Worm (Caenorhabditis elegans) whole organism, L1 larva: ENCODE results near the gene Y44A6D.5.

Experiments
- C04F5.9 ChIP-seq: sonication (generic microtip); optimal IDR thresholded peaks from 2 replicates; lab custom pipeline; 2016; ENCODE audit warnings: missing genetic modification characterization, missing compliant biosample characterization
- C16A3.4 ChIP-seq: fragments of 150-350 bp; optimal IDR thresholded peaks from 2 replicates; lab custom pipeline; 2014; ENCODE audit warnings: missing biosample characterization, missing genetic modification characterization
- C34B4.2 ChIP-seq: sonication (generic microtip); optimal IDR thresholded peaks from 2 replicates; lab custom pipeline; 2017; ENCODE audit warnings: mild to moderate bottlenecking, missing genetic modification characterization, missing compliant biosample characterization
- F16B12.6 ChIP-seq: fragments of 150-350 bp; optimal IDR thresholded peaks from 2 replicates; lab custom pipeline; 2014; ENCODE audit warnings: missing biosample characterization, missing genetic modification characterization
- aha-1 ChIP-seq: fragments of 150-350 bp; optimal IDR thresholded peaks from 2 replicates; lab custom pipeline; 2014; ENCODE audit warnings: missing biosample characterization, missing genetic modification characterization
- alr-1 ChIP-seq: fragments of 200-800 bp; sonication (Bioruptor generic); optimal IDR thresholded peaks from 2 replicates; lab custom pipeline; 2018; ENCODE audit warnings: borderline replicate concordance, mild to moderate bottlenecking, missing genetic modification characterization, missing compliant biosample characterization
- aly-2 ChIP-seq: fragments of 150-350 bp; optimal IDR thresholded peaks from 2 replicates; lab custom pipeline; 2014; ENCODE audit warnings: missing biosample characterization, missing genetic modification characterization
- ama-1 ChIP-seq: fragments of 150-350 bp; optimal IDR thresholded peaks from 2 replicates; lab custom pipeline; 2014
- blmp-1 ChIP-seq: fragments of 150-350 bp; optimal IDR thresholded peaks from 2 replicates; lab custom pipeline; 2014; ENCODE audit warnings: missing biosample characterization, missing genetic modification characterization
- ceh-8 ChIP-seq: fragments of 200-800 bp; sonication (Bioruptor generic); optimal IDR thresholded peaks from 2 replicates; lab custom pipeline; 2018; ENCODE audit warnings: mild to moderate bottlenecking, missing genetic modification characterization, moderate library complexity, missing compliant biosample characterization
- ceh-82 ChIP-seq, 3 experiments: fragments of 150-350 bp in 1 of 3; sonication (generic microtip) in 2 of 3; optimal IDR thresholded peaks; 2 replicates each; lab custom pipeline; 2014 to 2017; ENCODE audit warnings: missing biosample characterization in 3 of 3, missing genetic modification characterization in 3 of 3
- ces-1 ChIP-seq: fragments of 150-350 bp; optimal IDR thresholded peaks from 2 replicates; lab custom pipeline; 2014; ENCODE audit warnings: missing biosample characterization, missing genetic modification reagents, missing genetic modification characterization
- dpl-1 ChIP-seq, 3 experiments: fragments of 150-350 bp in 2 of 3; sonication (generic microtip) in 1 of 3; optimal IDR thresholded peaks; 2 replicates each; lab custom pipeline; 2014 to 2017; ENCODE audit warnings: missing biosample characterization in 3 of 3, missing genetic modification characterization in 3 of 3, missing genetic modification reagents in 3 of 3
- dsc-1 ChIP-seq: sonication (generic microtip); optimal IDR thresholded peaks from 2 replicates; lab custom pipeline; 2016; ENCODE audit warnings: mild to moderate bottlenecking, missing genetic modification characterization, missing compliant biosample characterization
- efl-1 ChIP-seq, 4 experiments: fragments of 150-350 bp; optimal IDR thresholded peaks in 3 of 4; peaks in 1 of 4; 1 replicate in 1 of 4; 2 replicates in 3 of 4; lab custom pipeline; 2014; ENCODE audit warnings: missing biosample characterization in 2 of 4, missing genetic modification characterization in 2 of 4, missing genetic modification reagents in 2 of 4
- egl-13 ChIP-seq: sonication (generic microtip); optimal IDR thresholded peaks from 2 replicates; lab custom pipeline; 2016; ENCODE audit warnings: missing genotype, missing genetic modification reagents, missing genetic modification characterization, missing compliant biosample characterization
- elt-2 ChIP-seq: sonication (generic microtip); optimal IDR thresholded peaks from 2 replicates; lab custom pipeline; 2016; ENCODE audit warnings: missing genetic modification characterization, mild to moderate bottlenecking, inconsistent platforms, missing compliant biosample characterization, missing genetic modification reagents
- fkh-10 ChIP-seq: sonication (generic microtip); optimal IDR thresholded peaks from 2 replicates; lab custom pipeline; 2017; ENCODE audit warnings: missing biosample characterization, missing genetic modification reagents, missing genetic modification characterization
- fos-1 ChIP-seq: fragments of 150-350 bp; optimal IDR thresholded peaks from 2 replicates; lab custom pipeline; 2014; ENCODE audit warnings: missing biosample characterization, missing genetic modification characterization
- hlh-17 ChIP-seq: fragments of 200-800 bp; sonication (Bioruptor generic); optimal IDR thresholded peaks from 2 replicates; lab custom pipeline; 2018; ENCODE audit warnings: missing genetic modification characterization, mild to moderate bottlenecking, missing compliant biosample characterization, moderate library complexity, borderline replicate concordance
- hpl-2 ChIP-seq: fragments of 150-350 bp; optimal IDR thresholded peaks from 2 replicates; lab custom pipeline; 2014; ENCODE audit warnings: missing biosample characterization, missing genetic modification reagents, missing genetic modification characterization
- irx-1 ChIP-seq: sonication (generic microtip); optimal IDR thresholded peaks from 2 replicates; lab custom pipeline; 2016; ENCODE audit warnings: missing genetic modification characterization, missing compliant biosample characterization
- jun-1 ChIP-seq: fragments of 150-350 bp; optimal IDR thresholded peaks from 2 replicates; lab custom pipeline; 2014; ENCODE audit warnings: missing biosample characterization, missing genetic modification reagents, missing genetic modification characterization
- lin-13 ChIP-seq: fragments of 150-350 bp; optimal IDR thresholded peaks from 2 replicates; lab custom pipeline; 2014; ENCODE audit warnings: missing biosample characterization, missing genetic modification reagents, missing genetic modification characterization
- lin-14 ChIP-seq: fragments of 200-800 bp; sonication (Bioruptor generic); optimal IDR thresholded peaks from 2 replicates; lab custom pipeline; 2018; ENCODE audit warnings: mild to moderate bottlenecking, missing genetic modification characterization, moderate library complexity, missing compliant biosample characterization
- lin-35 ChIP-seq, 2 experiments: fragments of 150-350 bp; optimal IDR thresholded peaks; 2 replicates each; lab custom pipeline; 2014; ENCODE audit warnings: missing biosample characterization in 2 of 2, missing genetic modification characterization in 2 of 2, missing genetic modification reagents in 2 of 2
- lir-3 ChIP-seq: sonication (generic microtip); optimal IDR thresholded peaks from 2 replicates; lab custom pipeline; 2016; ENCODE audit warnings: mild to moderate bottlenecking, missing genetic modification characterization, moderate library complexity, missing compliant biosample characterization; ENCODE audit not compliant: poor library complexity
- lsy-2 ChIP-seq, 2 experiments: fragments of 150-350 bp; optimal IDR thresholded peaks; 2 replicates each; lab custom pipeline; 2014; ENCODE audit warnings: missing biosample characterization in 2 of 2, missing genetic modification characterization in 2 of 2
- mab-9 ChIP-seq: fragments of 200-800 bp; sonication (Bioruptor generic); IDR thresholded peaks from 2 replicates; pipeline ENCODE4 v1.3.6; 2022; ENCODE audit warnings: missing genetic modification reagents, missing genetic modification characterization, missing compliant biosample characterization
- mef-2 ChIP-seq: fragments of 150-350 bp; optimal IDR thresholded peaks from 2 replicates; lab custom pipeline; 2014; ENCODE audit warnings: missing biosample characterization, missing genetic modification characterization
- mep-1 ChIP-seq: fragments of 150-350 bp; optimal IDR thresholded peaks from 2 replicates; lab custom pipeline; 2014; ENCODE audit warnings: missing biosample characterization, missing genetic modification characterization
- nhr-11 ChIP-seq: fragments of 150-350 bp; optimal IDR thresholded peaks from 2 replicates; lab custom pipeline; 2014; ENCODE audit warnings: missing biosample characterization, missing genetic modification characterization
- nhr-12 ChIP-seq: sonication (generic microtip); optimal IDR thresholded peaks from 2 replicates; lab custom pipeline; 2017; ENCODE audit warnings: missing biosample characterization, missing genetic modification characterization
- nhr-19 ChIP-seq: fragments of 200-800 bp; sonication (Bioruptor generic); conservative IDR thresholded peaks from 2 replicates; pipeline ENCODE4 v1.3.6; 2022; ENCODE audit warnings: missing genetic modification characterization, missing compliant biosample characterization
- nhr-20 ChIP-seq: sonication (generic microtip); optimal IDR thresholded peaks from 2 replicates; lab custom pipeline; 2016; ENCODE audit warnings: mild to moderate bottlenecking, missing genetic modification characterization, missing compliant biosample characterization
- nhr-28 ChIP-seq: fragments of 150-350 bp; optimal IDR thresholded peaks from 2 replicates; lab custom pipeline; 2014; ENCODE audit warnings: missing biosample characterization, missing genetic modification characterization
- nhr-71 ChIP-seq: sonication (generic microtip); optimal IDR thresholded peaks from 2 replicates; lab custom pipeline; 2016; ENCODE audit warnings: mild to moderate bottlenecking, missing genetic modification characterization, moderate library complexity, missing compliant biosample characterization
- nhr-77 ChIP-seq: fragments of 150-350 bp; optimal IDR thresholded peaks from 2 replicates; lab custom pipeline; 2014; ENCODE audit warnings: missing biosample characterization, missing genetic modification characterization
- nhr-85 ChIP-seq: sonication (generic microtip); peaks from one replicate; lab custom pipeline; 2016; ENCODE audit warnings: missing genetic modification characterization, inconsistent platforms, missing compliant biosample characterization
- nhr-90 ChIP-seq: sonication (generic microtip); optimal IDR thresholded peaks from 2 replicates; lab custom pipeline; 2016; ENCODE audit warnings: mild to moderate bottlenecking, missing genetic modification characterization, missing compliant biosample characterization; ENCODE audit not compliant: poor library complexity
- pax-3 ChIP-seq: fragments of 200-800 bp; sonication (Bioruptor generic); optimal IDR thresholded peaks from 2 replicates; lab custom pipeline; 2018; ENCODE audit warnings: mild to moderate bottlenecking, missing genetic modification characterization, moderate library complexity, missing compliant biosample characterization
- rnt-1 ChIP-seq: sonication (generic microtip); optimal IDR thresholded peaks from 2 replicates; lab custom pipeline; 2016; ENCODE audit warnings: mild to moderate bottlenecking, missing genetic modification characterization, moderate library complexity, missing compliant biosample characterization
- skn-1 ChIP-seq: fragments of 150-350 bp; optimal IDR thresholded peaks from 2 replicates; lab custom pipeline; 2014; ENCODE audit warnings: missing biosample characterization, missing genetic modification characterization
- snpc-4 ChIP-seq: fragments of 150-350 bp; optimal IDR thresholded peaks from 2 replicates; lab custom pipeline; 2014; ENCODE audit warnings: missing biosample characterization, missing genetic modification characterization
- sup-37 ChIP-seq: fragments of 200-800 bp; sonication (Bioruptor generic); optimal IDR thresholded peaks from 2 replicates; lab custom pipeline; 2018; ENCODE audit warnings: mild to moderate bottlenecking, missing genetic modification characterization, missing compliant biosample characterization
- swsn-7 ChIP-seq: sonication (generic microtip); optimal IDR thresholded peaks from 2 replicates; lab custom pipeline; 2016; ENCODE audit warnings: missing genetic modification characterization, missing compliant biosample characterization
- tbx-2 ChIP-seq: sonication (generic microtip); optimal IDR thresholded peaks from 2 replicates; lab custom pipeline; 2016; ENCODE audit warnings: missing genetic modification characterization, missing compliant biosample characterization
- tlp-1 ChIP-seq: fragments of 150-350 bp; optimal IDR thresholded peaks from 2 replicates; lab custom pipeline; 2014; ENCODE audit warnings: missing biosample characterization, missing genetic modification characterization
- unc-62 ChIP-seq: fragments of 150-350 bp; optimal IDR thresholded peaks from 2 replicates; lab custom pipeline; 2014; ENCODE audit warnings: missing biosample characterization, missing genetic modification reagents, missing genetic modification characterization
- xbp-1 ChIP-seq: sonication (generic microtip); optimal IDR thresholded peaks from 2 replicates; lab custom pipeline; 2016; ENCODE audit warnings: missing genetic modification characterization, missing compliant biosample characterization

Gene Y44A6D.5

ce11 chrV:20778257-20778697, 24.5 kb downstream of the Y44A6D.5 start (continued):
- TF ChIP-seq skn-1 (peak; percentile 94), elt-2 (tag; lab: Kevin White, UChicago) (peak; percentile 85), irx-1 (tag; lab: Kevin White, UChicago) (peak; percentile 94), nhr-11 (tag; lab: Kevin White, UChicago) (peak; percentile 93), nhr-90 (tag; lab: Kevin White, UChicago) (peak; percentile 97)

- no peak for TF ChIP-seq nhr-11 (tag; lab: Kevin White, UChicago)
- peak; percentile 54 for TF ChIP-seq skn-1
- no peak for TF ChIP-seq aly-2 (tag; lab: Kevin White, UChicago)
- TF ChIP-seq lin-14 = peak; percentile 92
- peak; percentile 29 for TF ChIP-seq pax-3 (tag; lab: Kevin White, UChicago)
- peak; percentile 69 for TF ChIP-seq tbx-2 (tag; lab: Kevin White, UChicago)
- no peak for TF ChIP-seq C04F5.9
- peak; percentile 26 for TF ChIP-seq dsc-1 (tag; lab: Kevin White, UChicago)
- peak; percentile 43 for TF ChIP-seq xbp-1 (tag; lab: Kevin White, UChicago)
- TF ChIP-seq snpc-4 (tag; lab: Kevin White, UChicago) = no peak
- TF ChIP-seq nhr-28 (tag; lab: Kevin White, UChicago) = no peak
- TF ChIP-seq lsy-2 (tag; optimal IDR thresholded peaks at IDR 0.05; lab: Kevin White, UChicago) = peak; percentile 40 to 60
- TF ChIP-seq nhr-12 = no peak
- TF ChIP-seq C34B4.2 (tag; lab: Kevin White, UChicago) = no peak
- no peak for TF ChIP-seq ces-1 (GFP tag; lab: Kevin White, UChicago)
- TF ChIP-seq alr-1 (tag; lab: Kevin White, UChicago) = no peak
- no peak for TF ChIP-seq nhr-85
- no peak for TF ChIP-seq tlp-1 (tag; lab: Kevin White, UChicago)
- TF ChIP-seq ama-1 (lab: Kevin White, UChicago) = peak; percentile 46
- peak in 2 of 3 experiments; percentile 5 to 42 for TF ChIP-seq dpl-1 (GFP tag; optimal IDR thresholded peaks at IDR 0.05; lab: Kevin White, UChicago)
- TF ChIP-seq blmp-1 (tag; lab: Kevin White, UChicago) = no peak
- peak; percentile 55 for TF ChIP-seq rnt-1 (tag; lab: Kevin White, UChicago)
- TF ChIP-seq hlh-17 (GFP tag; lab: Kevin White, UChicago) = no peak
- peak; percentile 37 for TF ChIP-seq egl-13 (tag; lab: Kevin White, UChicago)
- peak; percentile 23 for TF ChIP-seq ceh-8
- peak; percentile 67 for TF ChIP-seq mep-1 (tag; lab: Kevin White, UChicago)
- peak; percentile 97 for TF ChIP-seq nhr-19 (GFP tag; lab: Robert Waterston, UW)
- peak; percentile 64 to 73 for TF ChIP-seq lin-35 (GFP tag; optimal IDR thresholded peaks at IDR 0.05; lab: Kevin White, UChicago)
- TF ChIP-seq sup-37 = no peak
- TF ChIP-seq nhr-71 (tag; lab: Kevin White, UChicago) = peak; percentile 89
- peak; percentile 88 for TF ChIP-seq nhr-20 (tag; lab: Kevin White, UChicago)
- TF ChIP-seq aha-1 (tag; lab: Kevin White, UChicago) = no peak
- no peak for TF ChIP-seq fos-1 (tag; lab: Kevin White, UChicago)
- TF ChIP-seq nhr-77 (tag; lab: Kevin White, UChicago) = peak; percentile 72
- no peak for TF ChIP-seq hpl-2 (GFP tag; lab: Kevin White, UChicago)
- peak; percentile 37 for TF ChIP-seq efl-1 (optimal IDR thresholded peaks at IDR 0.05; lab: Kevin White, UChicago)
- peak in 1 of 2 experiments; percentile 72 for TF ChIP-seq efl-1 (GFP tag; optimal IDR thresholded peaks at IDR 0.05 in 1 of 2; lab: Kevin White, UChicago)
- peak; percentile 21 for TF ChIP-seq C16A3.4 (tag; lab: Kevin White, UChicago)
- TF ChIP-seq lin-13 (GFP tag; lab: Kevin White, UChicago) = peak; percentile 70
- peak; percentile 33 to 66 (median 42) for TF ChIP-seq ceh-82 (tag; optimal IDR thresholded peaks at IDR 0.05; lab: Kevin White, UChicago)
- peak; percentile 52 for TF ChIP-seq fkh-10 (GFP tag; lab: Kevin White, UChicago)
- TF ChIP-seq swsn-7 (tag; lab: Kevin White, UChicago) = peak; percentile 74
- peak; percentile 35 for TF ChIP-seq nhr-90 (tag; lab: Kevin White, UChicago)
- TF ChIP-seq unc-62 (GFP tag; lab: Kevin White, UChicago) = no peak
- peak; percentile 32 for TF ChIP-seq mef-2
- no peak for TF ChIP-seq mab-9 (GFP tag; lab: Robert Waterston, UW)
- peak; percentile 50 for TF ChIP-seq jun-1 (tag; lab: Kevin White, UChicago)
- peak; percentile 8 for TF ChIP-seq lir-3
- TF ChIP-seq F16B12.6 = no peak
- peak; percentile 29 for TF ChIP-seq elt-2 (tag; lab: Kevin White, UChicago)
These were observed 26.0 kb downstream of the Y44A6D.5 start for ce11 chrV:20776761-20777160.
